Worm (Caenorhabditis elegans): ENCODE results near the gene nhr-161.

Gene nhr-161

ce11 chrV:6993999-6994398 is 11.3 kb upstream of the nhr-161 start (continued):
- TF ChIP-seq alr-1 (tag; optimal IDR thresholded peaks at IDR 0.05; ENCODE audit: borderline replicate concordance) (no peak), snu-23 (GFP tag; optimal IDR thresholded peaks at IDR 0.05) (peak; percentile 71), ets-5 (GFP tag; IDR thresholded peaks at IDR 0.05) (no peak), nhr-76 (tag; optimal IDR thresholded peaks at IDR 0.05) (no peak), sptf-1 (tag; optimal IDR thresholded peaks at IDR 0.05) (no peak), mab-9 (GFP tag; IDR thresholded peaks at IDR 0.05) (peak; percentile 15; the same call in 1 of the 2 replicates), efl-3 (GFP tag; optimal IDR thresholded peaks at IDR 0.05) (no peak), elt-2 (tag; optimal IDR thresholded peaks at IDR 0.05) (peak; percentile 23), efl-1 (optimal IDR thresholded peaks at IDR 0.05) (no peak), efl-1 (GFP tag; optimal IDR thresholded peaks at IDR 0.05 in 1 of 2) (peak in 1 of 2 experiments; percentile 76), hpl-2 (GFP tag; optimal IDR thresholded peaks at IDR 0.05) (peak; percentile 30), nhr-90 (tag; optimal IDR thresholded peaks at IDR 0.05; ENCODE audit: poor library complexity) (peak; percentile 45), dpl-1 (GFP tag; optimal IDR thresholded peaks at IDR 0.05) (peak in 1 of 3 experiments; percentile 12), rnt-1 (tag; optimal IDR thresholded peaks at IDR 0.05) (no peak), nhr-237 (tag; optimal IDR thresholded peaks at IDR 0.05) (peak; percentile 37), nhr-19 (GFP tag; conservative IDR thresholded peaks at IDR 0.05) (peak; percentile 72), xbp-1 (tag; optimal IDR thresholded peaks at IDR 0.05) (peak; percentile 2), lsy-2 (tag; optimal IDR thresholded peaks at IDR 0.05) (peak; percentile 22 to 24)

- TF ChIP-seq sptf-1 (tag; optimal IDR thresholded peaks at IDR 0.05) (no peak), lir-3 (tag; optimal IDR thresholded peaks at IDR 0.05; ENCODE audit: poor library complexity) (no peak), fkh-8 (tag; optimal IDR thresholded peaks at IDR 0.05) (peak; percentile 24)
These were observed 9.1 kb upstream of the nhr-161 start, which contains the start of gene nhr-162 for ce11 chrV:6991771-6992170. Gene nhr-162 (minus strand): TSS chrV:6991871.

ce11 chrV:6989626-6990138 is 7.0 kb upstream of the nhr-161 start, which contains the start of gene nhr-140:
Gene nhr-140 (minus strand): TSS chrV:6989676.
- TF ChIP-seq ztf-4 (tag; optimal IDR thresholded peaks at IDR 0.05) (no peak), zag-1 (tag; optimal IDR thresholded peaks at IDR 0.05) (no peak), ceh-90 (tag; optimal IDR thresholded peaks at IDR 0.05) (no peak), egl-27 (tag; optimal IDR thresholded peaks at IDR 0.05) (no peak), nhr-47 (tag; optimal IDR thresholded peaks at IDR 0.05) (no peak), unc-86 (tag; optimal IDR thresholded peaks at IDR 0.05) (no peak), nhr-237 (tag; optimal IDR thresholded peaks at IDR 0.05) (no peak), jun-1 (tag; optimal IDR thresholded peaks at IDR 0.05) (no peak), pax-3 (tag; optimal IDR thresholded peaks at IDR 0.05) (no peak), elt-3 (tag; optimal IDR thresholded peaks at IDR 0.05) (no peak), fkh-8 (tag; optimal IDR thresholded peaks at IDR 0.05) (peak; percentile 21), aha-1 (tag; optimal IDR thresholded peaks at IDR 0.05) (no peak), efl-3 (GFP tag; optimal IDR thresholded peaks at IDR 0.05) (no peak), tlp-1 (tag; optimal IDR thresholded peaks at IDR 0.05) (no peak), nhr-76 (tag; optimal IDR thresholded peaks at IDR 0.05) (no peak), nhr-90 (tag; optimal IDR thresholded peaks at IDR 0.05; ENCODE audit: poor library complexity) (no peak), ama-1 (optimal IDR thresholded peaks at IDR 0.05) (no peak), lir-3 (tag; optimal IDR thresholded peaks at IDR 0.05; ENCODE audit: poor library complexity) (no peak), lin-13 (GFP tag; optimal IDR thresholded peaks at IDR 0.05) (no peak), efl-1 (optimal IDR thresholded peaks at IDR 0.05) (no peak), efl-1 (GFP tag; optimal IDR thresholded peaks at IDR 0.05 in 1 of 2) (peak in 1 of 2 experiments; percentile 1), nhr-84 (tag; optimal IDR thresholded peaks at IDR 0.05) (no peak), skn-1 (tag; optimal IDR thresholded peaks at IDR 0.05) (no peak), nhr-19 (GFP tag; conservative IDR thresholded peaks at IDR 0.05) (no peak), nhr-85 (tag) (peak; percentile 60)

ce11 chrV:6987673-6988072 is 5.0 kb upstream of the nhr-161 start, which contains the start of gene nhr-139:
Gene nhr-139 (minus strand): TSS chrV:6987773.
- TF ChIP-seq ces-1 (GFP tag; optimal IDR thresholded peaks at IDR 0.05), result no peak

Measured in whole organism, L1 larva.